Worm (Caenorhabditis elegans) whole organism, young adult: ENCODE data around the gene ketn-1.
A peak's percentile ranks its signal among the peaks of the same experiment; 100 is the strongest.

Experiments
- B0261.1 ChIP-seq: sonication (generic microtip); optimal IDR thresholded peaks from 2 replicates; lab custom pipeline; 2016; ENCODE audit warnings: mild to moderate bottlenecking, missing genetic modification characterization, moderate library complexity, missing compliant biosample characterization
- B0336.3 ChIP-seq: fragments of 200-800 bp; sonication (Bioruptor generic); IDR thresholded peaks from 2 replicates; pipeline ENCODE4 v1.3.6; 2022; ENCODE audit warnings: missing genetic modification characterization, missing compliant biosample characterization
- F10E7.11 ChIP-seq: sonication (generic microtip); optimal IDR thresholded peaks from 2 replicates; lab custom pipeline; 2017; ENCODE audit warnings: mild to moderate bottlenecking, missing genetic modification characterization, moderate library complexity, missing compliant biosample characterization
- F37B4.10 ChIP-seq: fragments of 200-800 bp; sonication (Bioruptor generic); IDR thresholded peaks from 2 replicates; pipeline ENCODE4 v1.3.6; 2022; ENCODE audit warnings: missing genetic modification characterization, missing compliant biosample characterization
- F39B2.1 ChIP-seq: fragments of 200-800 bp; sonication (Bioruptor generic); IDR thresholded peaks from 2 replicates; pipeline ENCODE4 v1.3.6; 2022; ENCODE audit warnings: missing genetic modification reagents, missing genetic modification characterization, missing compliant biosample characterization
- F52B5.7 ChIP-seq: sonication (generic microtip); optimal IDR thresholded peaks from 2 replicates; lab custom pipeline; 2016; ENCODE audit warnings: mild to moderate bottlenecking, missing genetic modification characterization, missing compliant biosample characterization
- aptf-2 ChIP-seq: fragments of 200-800 bp; sonication (Bioruptor generic); conservative IDR thresholded peaks from 2 replicates; pipeline ENCODE4 v1.3.6; 2022; ENCODE audit warnings: missing genetic modification reagents, missing genetic modification characterization, missing compliant biosample characterization
- athp-1 ChIP-seq: sonication (generic microtip); optimal IDR thresholded peaks from 2 replicates; lab custom pipeline; 2017; ENCODE audit warnings: mild to moderate bottlenecking, missing genetic modification characterization, missing compliant biosample characterization
- attf-3 ChIP-seq: fragments of 200-800 bp; sonication (Bioruptor generic); conservative IDR thresholded peaks from 2 replicates; pipeline ENCODE4 v1.3.6; 2022; ENCODE audit warnings: missing genetic modification reagents, missing genetic modification characterization, missing compliant biosample characterization
- cebp-1 ChIP-seq, 2 experiments: fragments of 200-800 bp in 1 of 2; sonication (Bioruptor generic) in 1 of 2; sonication (generic microtip) in 1 of 2; IDR thresholded peaks in 1 of 2; optimal IDR thresholded peaks in 1 of 2; 2 replicates each; pipeline versions ENCODE4 v1.3.6 to Lab custom; 2017 to 2022; ENCODE audit warnings: missing compliant biosample characterization in 2 of 2, missing genetic modification characterization in 2 of 2, mild to moderate bottlenecking in 1 of 2, missing genetic modification reagents in 1 of 2, moderate library complexity in 1 of 2
- ceh-27 ChIP-seq: fragments of 200-800 bp; sonication (Bioruptor generic); optimal IDR thresholded peaks from 2 replicates; lab custom pipeline; 2018; ENCODE audit warnings: mild to moderate bottlenecking, missing genetic modification characterization, moderate library complexity, missing compliant biosample characterization
- ceh-58 ChIP-seq: fragments of 200-800 bp; sonication (Bioruptor generic); IDR thresholded peaks from 2 replicates; pipeline ENCODE4 v1.3.6; 2022; ENCODE audit warnings: missing genetic modification characterization, missing compliant biosample characterization
- ceh-79 ChIP-seq: sonication (generic microtip); optimal IDR thresholded peaks from 2 replicates; lab custom pipeline; 2017; ENCODE audit warnings: mild to moderate bottlenecking, missing genetic modification characterization, missing compliant biosample characterization
- die-1 ChIP-seq: sonication (generic microtip); optimal IDR thresholded peaks from 2 replicates; lab custom pipeline; 2016; ENCODE audit warnings: missing genotype, mild to moderate bottlenecking, missing genetic modification characterization, missing compliant biosample characterization
- efl-1 ChIP-seq: fragments of 150-350 bp; optimal IDR thresholded peaks from 2 replicates; lab custom pipeline; 2014; ENCODE audit warnings: missing biosample characterization, missing genetic modification reagents, missing genetic modification characterization
- egl-18 ChIP-seq: fragments of 200-800 bp; sonication (Bioruptor generic); IDR thresholded peaks from 2 replicates; pipeline ENCODE4 v1.3.6; 2022; ENCODE audit warnings: missing genetic modification reagents, missing genetic modification characterization, missing compliant biosample characterization
- egrh-3 ChIP-seq: fragments of 200-800 bp; sonication (Bioruptor generic); IDR thresholded peaks from 2 replicates; pipeline ENCODE4 v1.3.6; 2022; ENCODE audit warnings: missing genetic modification reagents, missing genetic modification characterization, missing compliant biosample characterization
- gei-17 ChIP-seq: fragments of 200-800 bp; sonication (Bioruptor generic); optimal IDR thresholded peaks from 2 replicates; lab custom pipeline; 2018; ENCODE audit warnings: mild to moderate bottlenecking, missing genetic modification characterization, missing compliant biosample characterization
- hmg-20 ChIP-seq: fragments of 200-800 bp; sonication (Bioruptor generic); IDR thresholded peaks from 2 replicates; pipeline ENCODE4 v1.3.6; 2022; ENCODE audit warnings: missing genetic modification reagents, missing genetic modification characterization, missing compliant biosample characterization
- let-607 ChIP-seq, 2 experiments: fragments of 200-800 bp in 1 of 2; sonication (Bioruptor generic) in 1 of 2; sonication (generic microtip) in 1 of 2; optimal IDR thresholded peaks; 2 replicates each; lab custom pipeline; 2016 to 2018; ENCODE audit warnings: mild to moderate bottlenecking in 2 of 2, missing compliant biosample characterization in 2 of 2, missing genetic modification characterization in 2 of 2, moderate library complexity in 2 of 2, missing genotype in 1 of 2
- lsl-1 ChIP-seq: fragments of 200-800 bp; sonication (Bioruptor generic); optimal IDR thresholded peaks from 2 replicates; lab custom pipeline; 2018; ENCODE audit warnings: mild to moderate bottlenecking, missing genetic modification characterization, moderate library complexity, missing compliant biosample characterization
- lsy-27 ChIP-seq: sonication (generic microtip); optimal IDR thresholded peaks from 2 replicates; lab custom pipeline; 2017; ENCODE audit warnings: missing genetic modification characterization, mild to moderate bottlenecking, missing compliant biosample characterization, antibody characterized with exemption, missing genotype, borderline replicate concordance; ENCODE audit not compliant: insufficient read depth
- madf-8 ChIP-seq: fragments of 200-800 bp; sonication (Bioruptor generic); conservative IDR thresholded peaks from 2 replicates; pipeline ENCODE4 v1.3.6; 2022; ENCODE audit warnings: missing genetic modification reagents, missing genetic modification characterization, missing compliant biosample characterization
- mes-4 ChIP-seq: sonication (generic microtip); optimal IDR thresholded peaks from 2 replicates; lab custom pipeline; 2016; ENCODE audit warnings: missing genotype, missing genetic modification characterization, missing compliant biosample characterization
- mxl-1 ChIP-seq: sonication (generic microtip); optimal IDR thresholded peaks from 2 replicates; lab custom pipeline; 2016; ENCODE audit warnings: missing genetic modification characterization, missing compliant biosample characterization
- nfya-2 ChIP-seq: fragments of 200-800 bp; sonication (Bioruptor generic); IDR thresholded peaks from 2 replicates; pipeline ENCODE4 v1.3.6; 2022; ENCODE audit warnings: missing genetic modification reagents, missing genetic modification characterization, missing compliant biosample characterization
- nfyb-1 ChIP-seq: fragments of 200-800 bp; sonication (Bioruptor generic); IDR thresholded peaks from 2 replicates; pipeline ENCODE4 v1.3.6; 2022; ENCODE audit warnings: missing genetic modification reagents, missing genetic modification characterization, missing compliant biosample characterization
- nhr-80 ChIP-seq: sonication (generic microtip); optimal IDR thresholded peaks from 2 replicates; lab custom pipeline; 2016; ENCODE audit warnings: missing genetic modification characterization, missing compliant biosample characterization
- sea-2 ChIP-seq: fragments of 200-800 bp; sonication (Bioruptor generic); IDR thresholded peaks from 2 replicates; pipeline ENCODE4 v1.3.6; 2022; ENCODE audit warnings: missing genetic modification characterization, missing compliant biosample characterization
- snpc-1.3 ChIP-seq: sonication (generic microtip); optimal IDR thresholded peaks from 2 replicates; lab custom pipeline; 2017; ENCODE audit warnings: missing genetic modification characterization, mild to moderate bottlenecking, missing compliant biosample characterization, antibody characterized with exemption, moderate library complexity, missing genotype, missing genetic modification reagents; ENCODE audit not compliant: insufficient read depth
- snpc-4 ChIP-seq, 5 experiments: fragments of 150-350 bp in 1 of 5; sonication (generic microtip) in 4 of 5; optimal IDR thresholded peaks; 2 replicates each; lab custom pipeline; 2014 to 2018; ENCODE audit warnings: missing genetic modification characterization in 5 of 5, missing biosample characterization in 3 of 5, antibody characterized with exemption in 2 of 5, mild to moderate bottlenecking in 2 of 5, missing compliant biosample characterization in 2 of 5, missing genotype in 2 of 5, moderate library complexity in 2 of 5, missing genetic modification reagents in 1 of 5
- tlf-1 ChIP-seq: fragments of 200-800 bp; sonication (Bioruptor generic); optimal IDR thresholded peaks from 2 replicates; lab custom pipeline; 2018; ENCODE audit warnings: mild to moderate bottlenecking, missing genetic modification characterization, missing compliant biosample characterization
- ztf-22 ChIP-seq: fragments of 200-800 bp; sonication (Bioruptor generic); optimal IDR thresholded peaks from 2 replicates; lab custom pipeline; 2018; ENCODE audit warnings: mild to moderate bottlenecking, missing genetic modification characterization, moderate library complexity, missing compliant biosample characterization

Gene ketn-1

DNA sequence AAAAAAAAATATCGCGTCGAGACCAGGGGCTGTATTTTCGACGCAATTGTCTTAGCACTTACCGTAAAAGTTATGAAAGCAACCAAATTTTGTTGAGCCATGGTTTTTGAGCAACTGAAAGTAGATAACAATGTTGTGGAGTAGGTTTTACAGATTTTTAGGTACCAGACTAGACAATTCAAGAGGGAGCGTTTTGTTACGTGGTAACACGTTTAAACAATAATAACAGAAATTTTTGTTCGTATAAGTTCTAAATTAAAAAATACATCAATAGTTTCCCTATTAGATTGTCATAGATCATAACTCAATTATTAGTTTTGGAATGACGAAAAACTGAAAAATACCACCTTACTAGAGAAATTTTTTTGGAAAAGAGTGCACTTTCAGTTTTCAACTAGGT is 57.7 kb downstream of the ketn-1 start, which contains the start of gene srx-24 (continued):
- TF ChIP-seq cebp-1 (GFP tag; IDR thresholded peaks at IDR 0.05; lab: Robert Waterston, UW) (no peak), cebp-1 (tag; optimal IDR thresholded peaks at IDR 0.05; lab: Kevin White, UChicago) (no peak), F52B5.7 (no peak), let-607 (tag; optimal IDR thresholded peaks at IDR 0.05; lab: Kevin White, UChicago) (no peak), hmg-20 (GFP tag; lab: Robert Waterston, UW) (no peak), lsl-1 (no peak), F37B4.10 (no peak)

ce11 chrV:2746404-2746803 is 61.3 kb downstream of the ketn-1 start:
- no peak for TF ChIP-seq F10E7.11 (tag; lab: Kevin White, UChicago)
- TF ChIP-seq F39B2.1: no peak
- TF ChIP-seq madf-8 (GFP tag; lab: Robert Waterston, UW): no peak
- TF ChIP-seq snpc-4 (GFP tag; optimal IDR thresholded peaks at IDR 0.05; lab: Kevin White, UChicago): no peak
- peak in 1 of 4 experiments; percentile 71 for TF ChIP-seq snpc-4 (tag; optimal IDR thresholded peaks at IDR 0.05; lab: Kevin White, UChicago)
- TF ChIP-seq mxl-1 (tag; lab: Kevin White, UChicago): no peak
- TF ChIP-seq egrh-3 (GFP tag; lab: Robert Waterston, UW): peak; percentile 65; the same call in 1 of the 2 replicates
- TF ChIP-seq aptf-2: no peak
- no peak for TF ChIP-seq gei-17 (GFP tag; lab: Kevin White, UChicago)
- TF ChIP-seq ceh-79 (tag; lab: Kevin White, UChicago): no peak
- TF ChIP-seq sea-2 (GFP tag; lab: Robert Waterston, UW): no peak
- TF ChIP-seq nfyb-1: 0 out of 2 replicates have a peak, but pooled peaks have one; percentile 28
- TF ChIP-seq mes-4 (tag; lab: Kevin White, UChicago): no peak
- no peak for TF ChIP-seq efl-1 (GFP tag; lab: Kevin White, UChicago)
- no peak for TF ChIP-seq athp-1 (tag; lab: Kevin White, UChicago)
- TF ChIP-seq die-1 (tag; lab: Kevin White, UChicago): no peak

ce11 chrV:2742298-2742697 is 65.4 kb downstream of the ketn-1 start, which contains the start of gene srg-62:
Gene srg-62 (minus strand): TSS chrV:2742398.
- no peak for TF ChIP-seq ztf-22 (GFP tag; lab: Kevin White, UChicago)
- TF ChIP-seq nfya-2: no peak

DNA sequence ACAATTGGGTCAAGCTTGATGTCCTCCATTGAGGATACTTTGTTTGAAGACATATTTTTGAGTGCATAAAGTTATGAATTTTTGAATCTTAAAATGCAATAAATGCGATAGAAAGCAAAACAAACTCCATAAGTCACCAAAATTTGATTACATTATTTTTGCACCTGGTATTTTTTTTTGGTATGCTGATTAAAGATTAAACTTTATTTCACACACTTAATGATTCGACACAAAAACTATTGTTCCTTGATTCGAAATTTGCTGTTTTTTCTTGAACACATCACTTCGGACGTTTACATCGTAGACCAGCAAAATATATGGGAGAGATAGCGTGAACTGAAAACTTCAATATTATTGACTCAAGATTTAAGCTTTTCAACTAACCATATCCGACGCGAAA is 67.4 kb downstream of the ketn-1 start, which contains the start of gene srg-61:
Gene srg-61 (minus strand): TSS at position 101 of the 400 bp plus-strand sequence.
- TF ChIP-seq F10E7.11 (tag; lab: Kevin White, UChicago): no peak
- TF ChIP-seq snpc-1.3 (tag; lab: Kevin White, UChicago): no peak
- TF ChIP-seq B0336.3 (GFP tag; lab: Robert Waterston, UW): no peak
- TF ChIP-seq ceh-58: no peak
- TF ChIP-seq ceh-27 (GFP tag; lab: Kevin White, UChicago): no peak
- no peak for TF ChIP-seq F39B2.1
- TF ChIP-seq tlf-1 (GFP tag; lab: Kevin White, UChicago): no peak
- TF ChIP-seq B0261.1: no peak
- no peak for TF ChIP-seq gei-17 (GFP tag; lab: Kevin White, UChicago)
- no peak for TF ChIP-seq lsy-27 (tag; lab: Kevin White, UChicago)
- no peak for TF ChIP-seq efl-1 (GFP tag; lab: Kevin White, UChicago)
- no peak for TF ChIP-seq attf-3 (GFP tag; lab: Robert Waterston, UW)
- no peak for TF ChIP-seq egl-18 (GFP tag; lab: Robert Waterston, UW)
- TF ChIP-seq nhr-80 (tag; lab: Kevin White, UChicago): no peak
